Worm (Caenorhabditis elegans) whole organism, early embryonic: ENCODE data around the gene srw-16.

ENCODE experiments used
- F13C5.2 ChIP-seq: sonication (generic microtip); optimal IDR thresholded peaks from 2 replicates; lab custom pipeline; 2017; ENCODE audit warnings: mild to moderate bottlenecking, missing genetic modification characterization, inconsistent platforms, missing compliant biosample characterization
- aly-1 ChIP-seq: sonication (generic microtip); optimal IDR thresholded peaks from 2 replicates; lab custom pipeline; 2016; ENCODE audit warnings: missing genetic modification characterization, missing compliant biosample characterization
- ama-1 ChIP-seq: fragments of 150-350 bp; optimal IDR thresholded peaks from 2 replicates; lab custom pipeline; 2014
- ceh-13 ChIP-seq: fragments of 200-800 bp; sonication (Bioruptor generic); optimal IDR thresholded peaks from 2 replicates; lab custom pipeline; 2018; ENCODE audit warnings: mild to moderate bottlenecking, missing genetic modification characterization, missing compliant biosample characterization
- ets-7 ChIP-seq: sonication (generic microtip); optimal IDR thresholded peaks from 2 replicates; lab custom pipeline; 2016; ENCODE audit warnings: missing genotype, missing genetic modification characterization, missing compliant biosample characterization
- flt-1 ChIP-seq: fragments of 200-800 bp; sonication (Bioruptor generic); IDR thresholded peaks from 2 replicates; pipeline ENCODE4 v1.3.6; 2022; ENCODE audit warnings: missing genetic modification characterization, missing compliant biosample characterization
- hmbx-1 ChIP-seq: sonication (generic microtip); optimal IDR thresholded peaks from 2 replicates; lab custom pipeline; 2016; ENCODE audit warnings: mild to moderate bottlenecking, missing genetic modification characterization, missing compliant biosample characterization
- hnd-1 ChIP-seq: sonication (generic microtip); optimal IDR thresholded peaks from 2 replicates; lab custom pipeline; 2016; ENCODE audit warnings: missing genetic modification characterization, missing compliant biosample characterization
- scrt-1 ChIP-seq: fragments of 200-800 bp; sonication (Bioruptor generic); IDR thresholded peaks from 2 replicates; pipeline ENCODE4 v1.3.6; 2022; ENCODE audit warnings: missing genetic modification characterization, missing compliant biosample characterization
- tra-4 ChIP-seq: sonication (generic microtip); optimal IDR thresholded peaks from 2 replicates; lab custom pipeline; 2017; ENCODE audit warnings: missing genetic modification characterization, missing compliant biosample characterization

DNA sequence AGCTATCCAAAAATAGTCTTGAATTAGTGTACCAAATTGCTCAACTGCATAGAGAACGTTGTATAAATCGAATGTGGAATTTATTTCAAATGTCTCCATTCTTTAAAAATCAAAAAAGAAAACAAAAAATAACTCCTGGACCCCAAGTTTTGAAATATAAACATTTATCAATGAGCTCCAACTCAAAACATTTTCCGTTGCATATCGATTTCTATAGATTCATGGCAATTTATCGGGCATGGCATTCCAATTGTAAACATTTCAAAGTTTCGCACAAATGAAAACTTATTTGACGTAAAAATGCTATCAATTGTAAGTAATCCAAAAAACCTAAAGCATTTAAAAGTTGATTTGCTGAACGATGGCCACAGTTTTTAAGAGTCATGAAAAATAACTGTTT, 36.1 kb downstream of the srw-16 start, which contains the start of gene srw-12:
- TF ChIP-seq ama-1 (lab: Kevin White, UChicago) (no peak), F13C5.2 (no peak), aly-1 (tag; lab: Kevin White, UChicago) (no peak), hnd-1 (tag; lab: Kevin White, UChicago) (no peak), tra-4 (tag; lab: Kevin White, UChicago) (no peak), ceh-13 (GFP tag; lab: Kevin White, UChicago) (no peak), scrt-1 (GFP tag; lab: Robert Waterston, UW) (no peak), hmbx-1 (tag; lab: Kevin White, UChicago) (no peak), flt-1 (GFP tag; lab: Robert Waterston, UW) (no peak), ets-7 (tag; lab: Kevin White, UChicago) (no peak)
